Worm (Caenorhabditis elegans): ENCODE data around the gene M03B6.1.
A peak's percentile ranks its signal among the peaks of the same experiment; 100 is the strongest.

Gene M03B6.1

ce11 chrX:13882639-13883038, 41.2 kb downstream of the M03B6.1 start, which contains the start of gene hlb-1:
TSS of gene hlb-1 (minus strand) at chrX:13882739.
- TF ChIP-seq let-607 (tag; optimal IDR thresholded peaks at IDR 0.05) (no peak), nhr-90 (tag; optimal IDR thresholded peaks at IDR 0.05) (no peak), ceh-40 (GFP tag; IDR thresholded peaks at IDR 0.05) (no peak), C06A6.2 (GFP tag; conservative IDR thresholded peaks at IDR 0.05) (no peak), mcd-1 (GFP tag; IDR thresholded peaks at IDR 0.05) (no peak), ZK185.1 (tag; optimal IDR thresholded peaks at IDR 0.05; ENCODE audit: poor library complexity, severe bottlenecking) (no peak)

ce11 chrX:13884157-13884556, 42.7 kb downstream of the M03B6.1 start:
- TF ChIP-seq egrh-3 (GFP tag; IDR thresholded peaks at IDR 0.05), result no peak
- TF ChIP-seq nhr-80 (tag; optimal IDR thresholded peaks at IDR 0.05), result peak; percentile 36

- no peak for TF ChIP-seq him-1 (tag; optimal IDR thresholded peaks at IDR 0.05)
- TF ChIP-seq nhr-80 (tag; optimal IDR thresholded peaks at IDR 0.05), result peak; percentile 75
These were observed 43.7 kb downstream of the M03B6.1 start for ce11 chrX:13885131-13885530.

ce11 chrX:13886195-13886594, 44.8 kb downstream of the M03B6.1 start:
- 0 out of 2 replicates have a peak, but pooled peaks have one; percentile 23 for TF ChIP-seq egl-44 (GFP tag; IDR thresholded peaks at IDR 0.05)
- TF ChIP-seq attf-3 (GFP tag; conservative IDR thresholded peaks at IDR 0.05), result no peak
- TF ChIP-seq B0261.1 (tag; optimal IDR thresholded peaks at IDR 0.05), result peak; percentile 2
- no peak for TF ChIP-seq dox-1 (GFP tag; IDR thresholded peaks at IDR 0.05)
- TF ChIP-seq rpc-1 (optimal IDR thresholded peaks at IDR 0.05), result peak; percentile 22
- peak; percentile 55 for TF ChIP-seq rpc-1 (tag; optimal IDR thresholded peaks at IDR 0.05)
- 0 out of 2 replicates have a peak, but pooled peaks have one; percentile 41 for TF ChIP-seq rcor-1 (GFP tag; IDR thresholded peaks at IDR 0.05)
- peak; percentile 12 for TF ChIP-seq sptf-2 (GFP tag; optimal IDR thresholded peaks at IDR 0.05)
- TF ChIP-seq aptf-2 (GFP tag; conservative IDR thresholded peaks at IDR 0.05), result 0 out of 2 replicates have a peak, but pooled peaks have one; percentile 19
- TF ChIP-seq ztf-28 (GFP tag; IDR thresholded peaks at IDR 0.05), result 0 out of 2 replicates have a peak, but pooled peaks have one; percentile 27
- no peak for TF ChIP-seq ztf-25 (GFP tag; IDR thresholded peaks at IDR 0.05)
- no peak for TF ChIP-seq egrh-3 (GFP tag; IDR thresholded peaks at IDR 0.05)
- TF ChIP-seq lin-26 (GFP tag; IDR thresholded peaks at IDR 0.05), result peak; percentile 53; the same call in 1 of the 2 replicates
- TF ChIP-seq unc-62 (GFP tag; optimal IDR thresholded peaks at IDR 0.05), result no peak
- 0 out of 2 replicates have a peak, but pooled peaks have one; percentile 17 for TF ChIP-seq hmg-20 (GFP tag; IDR thresholded peaks at IDR 0.05)

All from whole organism, young adult.